Fruit fly (Drosophila melanogaster): ENCODE results near the gene CG5938.

- TF ChIP-seq CG15336 (GFP tag; IDR thresholded peaks at IDR 0.05) (no peak), OdsH (GFP tag; optimal IDR thresholded peaks at IDR 0.05) (no peak), CG11294 (GFP tag; IDR thresholded peaks at IDR 0.05) (no peak), Hr39 (GFP tag; optimal IDR thresholded peaks at IDR 0.05) (no peak), Lpt (GFP tag; optimal IDR thresholded peaks at IDR 0.05) (no peak), Gug (GFP tag; IDR thresholded peaks at IDR 0.05) (no peak), CG8632 (GFP tag; optimal IDR thresholded peaks at IDR 0.05) (no peak), ss (GFP tag; optimal IDR thresholded peaks at IDR 0.05) (peak in 1 of 2 experiments; percentile 100), CG6276 (GFP tag; optimal IDR thresholded peaks at IDR 0.05) (no peak), Sox15 (GFP tag; optimal IDR thresholded peaks at IDR 0.05) (no peak)
Observed at dm6 chr3R:27226080-27226648, 48.4 kb upstream of the CG5938 start.

Measured in whole organism, prepupa.